Worm (Caenorhabditis elegans) whole organism, L4 larva: ENCODE measurements around the gene C13A2.9.
A peak's percentile ranks its signal among the peaks of the same experiment; 100 is the strongest.

Source experiments
- F37D6.2 ChIP-seq: sonication (generic microtip); optimal IDR thresholded peaks from 2 replicates; lab custom pipeline; 2016; ENCODE audit warnings: mild to moderate bottlenecking, missing genetic modification characterization, missing compliant biosample characterization
- F44E2.7 ChIP-seq: fragments of 200-800 bp; sonication (Bioruptor generic); IDR thresholded peaks from 2 replicates; pipeline ENCODE4 v2.1.2; 2022; ENCODE audit warnings: missing genetic modification characterization, missing compliant biosample characterization
- Y48G9A.11 ChIP-seq: fragments of 200-800 bp; sonication (Bioruptor generic); IDR thresholded peaks from 2 replicates; pipeline ENCODE4 v1.3.6; 2022; ENCODE audit warnings: missing genetic modification reagents, missing genetic modification characterization, missing compliant biosample characterization
- Y75B8A.6 ChIP-seq: fragments of 200-800 bp; sonication (Bioruptor generic); IDR thresholded peaks from 2 replicates; pipeline ENCODE4 v1.3.6; 2022; ENCODE audit warnings: missing genetic modification reagents, missing genetic modification characterization, missing compliant biosample characterization
- ZK337.2 ChIP-seq: fragments of 200-800 bp; sonication (Bioruptor generic); IDR thresholded peaks from 2 replicates; pipeline ENCODE4 v1.3.6; 2022; ENCODE audit warnings: missing genetic modification reagents, missing genetic modification characterization, missing compliant biosample characterization
- aha-1 ChIP-seq: fragments of 150-350 bp; peaks from one replicate; lab custom pipeline; 2014; ENCODE audit warnings: missing biosample characterization, missing genetic modification characterization
- ceh-20 ChIP-seq: fragments of 200-800 bp; sonication (Bioruptor generic); IDR thresholded peaks from 2 replicates; pipeline ENCODE4 v1.3.6; 2022; ENCODE audit warnings: missing genetic modification reagents, missing genetic modification characterization, missing compliant biosample characterization
- ceh-28 ChIP-seq: fragments of 150-350 bp; optimal IDR thresholded peaks from 2 replicates; lab custom pipeline; 2014; ENCODE audit warnings: missing biosample characterization, missing genetic modification reagents, missing genetic modification characterization
- ceh-32 ChIP-seq: sonication (generic microtip); optimal IDR thresholded peaks from 2 replicates; lab custom pipeline; 2016; ENCODE audit warnings: mild to moderate bottlenecking, missing genetic modification characterization, missing compliant biosample characterization; ENCODE audit not compliant: poor library complexity
- ceh-62 ChIP-seq: sonication (generic microtip); optimal IDR thresholded peaks from 2 replicates; lab custom pipeline; 2017; ENCODE audit warnings: missing biosample characterization, missing genetic modification characterization
- ctbp-1 ChIP-seq: fragments of 200-800 bp; sonication (Bioruptor generic); IDR thresholded peaks from 2 replicates; pipeline ENCODE4 v1.3.6; 2022; ENCODE audit warnings: missing genetic modification reagents, missing genetic modification characterization, missing compliant biosample characterization
- daf-12 ChIP-seq: fragments of 150-350 bp; optimal IDR thresholded peaks from 2 replicates; lab custom pipeline; 2014; ENCODE audit warnings: missing biosample characterization, missing genetic modification reagents, missing genetic modification characterization
- daf-19 ChIP-seq: fragments of 200-800 bp; sonication (Bioruptor generic); conservative IDR thresholded peaks from 2 replicates; pipeline ENCODE4 v1.3.6; 2022; ENCODE audit warnings: missing genetic modification characterization, missing compliant biosample characterization
- dpl-1 ChIP-seq: fragments of 150-350 bp; optimal IDR thresholded peaks from 2 replicates; lab custom pipeline; 2014; ENCODE audit warnings: missing biosample characterization, missing genetic modification reagents, missing genetic modification characterization
- duxl-1 ChIP-seq: sonication (generic microtip); optimal IDR thresholded peaks from 2 replicates; lab custom pipeline; 2016; ENCODE audit warnings: mild to moderate bottlenecking, missing genetic modification characterization, moderate library complexity, missing compliant biosample characterization; ENCODE audit not compliant: poor library complexity
- dve-1 ChIP-seq: sonication (generic microtip); optimal IDR thresholded peaks from 2 replicates; lab custom pipeline; 2017; ENCODE audit warnings: antibody characterized with exemption, mild to moderate bottlenecking, missing genetic modification characterization, missing compliant biosample characterization; ENCODE audit not compliant: insufficient read depth
- egl-43 ChIP-seq: fragments of 200-800 bp; sonication (Bioruptor generic); IDR thresholded peaks from 2 replicates; pipeline ENCODE4 v1.3.6; 2022; ENCODE audit warnings: missing genetic modification reagents, missing genetic modification characterization, missing compliant biosample characterization
- fkh-10 ChIP-seq: fragments of 150-350 bp; optimal IDR thresholded peaks from 2 replicates; lab custom pipeline; 2014; ENCODE audit warnings: missing biosample characterization, missing genetic modification reagents, missing genetic modification characterization
- fos-1 ChIP-seq: fragments of 150-350 bp; optimal IDR thresholded peaks from 2 replicates; lab custom pipeline; 2014; ENCODE audit warnings: missing biosample characterization, missing genetic modification characterization
- hlh-30 ChIP-seq: sonication (generic microtip); optimal IDR thresholded peaks from 2 replicates; lab custom pipeline; 2017; ENCODE audit warnings: antibody characterized with exemption, mild to moderate bottlenecking, missing genetic modification characterization, missing compliant biosample characterization; ENCODE audit not compliant: insufficient read depth
- hmg-1.1 ChIP-seq: fragments of 200-800 bp; sonication (Bioruptor generic); IDR thresholded peaks from 2 replicates; pipeline ENCODE4 v1.3.6; 2022; ENCODE audit warnings: missing genetic modification reagents, missing genetic modification characterization, missing compliant biosample characterization
- jun-1 ChIP-seq: fragments of 150-350 bp; optimal IDR thresholded peaks from 2 replicates; lab custom pipeline; 2014; ENCODE audit warnings: missing biosample characterization, missing genetic modification reagents, missing genetic modification characterization
- lin-1 ChIP-seq: fragments of 200-800 bp; sonication (Bioruptor generic); IDR thresholded peaks from 2 replicates; pipeline ENCODE4 v1.3.6; 2022; ENCODE audit warnings: missing genetic modification reagents, missing genetic modification characterization, missing compliant biosample characterization
- lin-15B ChIP-seq: fragments of 150-350 bp; sonication (generic microtip); optimal IDR thresholded peaks from 3 replicates; lab custom pipeline; 2014; ENCODE audit warnings: missing biosample characterization, missing genetic modification characterization
- lin-39 ChIP-seq: fragments of 150-350 bp; optimal IDR thresholded peaks from 2 replicates; lab custom pipeline; 2014; ENCODE audit warnings: missing biosample characterization, missing genetic modification reagents, missing genetic modification characterization
- madf-5 ChIP-seq, 2 experiments: fragments of 200-800 bp; sonication (Bioruptor generic); IDR thresholded peaks; 2 replicates each; pipeline ENCODE4 v1.3.6; 2022; ENCODE audit warnings: missing compliant biosample characterization in 2 of 2, missing genetic modification characterization in 2 of 2
- mdl-1 ChIP-seq, 2 experiments: fragments of 150-350 bp in 1 of 2; sonication (generic microtip) in 1 of 2; optimal IDR thresholded peaks; 2 replicates each; lab custom pipeline; 2014 to 2017; ENCODE audit warnings: missing biosample characterization in 2 of 2, missing genetic modification characterization in 2 of 2
- mep-1 ChIP-seq: fragments of 150-350 bp; sonication (generic microtip); optimal IDR thresholded peaks from 3 replicates; lab custom pipeline; 2014; ENCODE audit warnings: missing biosample characterization, missing genetic modification characterization
- mxl-2 ChIP-seq: fragments of 200-800 bp; sonication (Bioruptor generic); conservative IDR thresholded peaks from 2 replicates; pipeline ENCODE4 v1.3.6; 2022; ENCODE audit warnings: missing genetic modification reagents, missing genetic modification characterization, missing compliant biosample characterization
- nhr-25 ChIP-seq: sonication (generic microtip); optimal IDR thresholded peaks from 2 replicates; lab custom pipeline; 2017; ENCODE audit warnings: missing genetic modification characterization, mild to moderate bottlenecking, missing compliant biosample characterization, antibody characterized with exemption, moderate library complexity, borderline replicate concordance; ENCODE audit not compliant: insufficient read depth
- nhr-28 ChIP-seq: fragments of 150-350 bp; optimal IDR thresholded peaks from 2 replicates; lab custom pipeline; 2014; ENCODE audit warnings: missing biosample characterization, missing genetic modification characterization
- nhr-42 ChIP-seq: fragments of 200-800 bp; sonication (Bioruptor generic); IDR thresholded peaks from 2 replicates; pipeline ENCODE4 v1.3.6; 2022; ENCODE audit warnings: missing genetic modification characterization, missing compliant biosample characterization
- nhr-48 ChIP-seq: sonication (generic microtip); optimal IDR thresholded peaks from 2 replicates; lab custom pipeline; 2016; ENCODE audit warnings: mild to moderate bottlenecking, missing genetic modification characterization, missing compliant biosample characterization
- nhr-6 ChIP-seq: fragments of 150-350 bp; optimal IDR thresholded peaks from 2 replicates; lab custom pipeline; 2014; ENCODE audit warnings: missing biosample characterization, missing genetic modification characterization
- nhr-76 ChIP-seq: fragments of 150-350 bp; optimal IDR thresholded peaks from 2 replicates; lab custom pipeline; 2014; ENCODE audit warnings: missing biosample characterization, missing genetic modification characterization
- pha-4 ChIP-seq, 2 experiments: fragments of 150-350 bp in 1 of 2; fragments of 200-800 bp in 1 of 2; sonication (Bioruptor generic) in 1 of 2; IDR thresholded peaks in 1 of 2; optimal IDR thresholded peaks in 1 of 2; 2 replicates each; pipeline versions ENCODE4 v1.3.6 to Lab custom; 2014 to 2022; ENCODE audit warnings: missing genetic modification characterization in 2 of 2, missing genetic modification reagents in 2 of 2, missing biosample characterization in 1 of 2, missing compliant biosample characterization in 1 of 2
- php-3 ChIP-seq: fragments of 200-800 bp; sonication (Bioruptor generic); IDR thresholded peaks from 2 replicates; pipeline ENCODE4 v1.3.6; 2022; ENCODE audit warnings: missing genetic modification reagents, missing genetic modification characterization, missing compliant biosample characterization
- rbr-2 ChIP-seq: sonication (generic microtip); optimal IDR thresholded peaks from 2 replicates; lab custom pipeline; 2016; ENCODE audit warnings: missing genotype, missing genetic modification characterization, missing compliant biosample characterization
- tra-1 ChIP-seq: fragments of 200-800 bp; sonication (Bioruptor generic); IDR thresholded peaks from 2 replicates; pipeline ENCODE4 v1.3.6; 2022; ENCODE audit warnings: missing genetic modification reagents, missing genetic modification characterization, missing compliant biosample characterization
- unc-130 ChIP-seq: sonication (generic microtip); optimal IDR thresholded peaks from 2 replicates; lab custom pipeline; 2016; ENCODE audit warnings: missing genetic modification reagents, missing genetic modification characterization, missing compliant biosample characterization
- vab-7 ChIP-seq: fragments of 200-800 bp; sonication (Bioruptor generic); IDR thresholded peaks from 2 replicates; pipeline ENCODE4 v1.3.6; 2022; ENCODE audit warnings: missing genetic modification reagents, missing genetic modification characterization, missing compliant biosample characterization
- zag-1 ChIP-seq: fragments of 150-350 bp; optimal IDR thresholded peaks from 2 replicates; lab custom pipeline; 2014; ENCODE audit warnings: missing biosample characterization, missing genetic modification characterization
- ztf-11 ChIP-seq: fragments of 150-350 bp; optimal IDR thresholded peaks from 2 replicates; lab custom pipeline; 2014; ENCODE audit warnings: missing biosample characterization, missing genetic modification characterization

Gene C13A2.9

DNA sequence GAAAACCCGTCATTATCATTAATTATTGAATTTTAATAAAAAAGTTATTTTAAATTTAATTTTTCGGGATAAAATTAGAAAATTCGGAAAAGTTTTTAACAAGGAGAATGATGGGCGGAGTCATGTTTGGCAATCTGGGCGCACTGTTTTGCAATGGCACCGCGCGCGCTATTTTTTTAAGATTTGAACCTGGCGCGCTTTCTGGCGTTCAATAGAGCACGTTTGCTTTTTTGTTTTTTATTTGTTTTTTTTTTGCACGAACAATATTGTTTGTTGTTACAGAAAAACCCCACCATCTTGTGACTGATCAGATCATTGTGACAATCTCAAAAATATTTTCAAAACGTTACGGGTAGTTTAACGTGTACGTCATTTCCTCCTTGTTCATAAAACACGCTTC lies 26.8 kb downstream of the C13A2.9 start, which contains the start of gene hyls-1 (continued):
- TF ChIP-seq daf-19 (no peak), ceh-32 (tag; lab: Kevin White, UChicago) (no peak)

DNA sequence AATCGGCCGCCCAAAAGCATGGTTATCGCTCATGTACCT lies 27.0 kb downstream of the C13A2.9 start, which contains the start of gene hpo-9:
Gene hpo-9 (minus strand): TSS at position 37 of the 39 bp plus-strand sequence.
- no peak for TF ChIP-seq F44E2.7 (GFP tag; lab: Robert Waterston, UW)
- TF ChIP-seq Y75B8A.6 (GFP tag; lab: Robert Waterston, UW) = no peak
- TF ChIP-seq lin-1 (GFP tag; lab: Robert Waterston, UW) = no peak
- TF ChIP-seq F37D6.2 = no peak
- TF ChIP-seq mdl-1 (tag; optimal IDR thresholded peaks at IDR 0.05; lab: Kevin White, UChicago) = no peak
- no peak for TF ChIP-seq ceh-32 (tag; lab: Kevin White, UChicago)
- no peak for TF ChIP-seq aha-1 (tag; lab: Kevin White, UChicago)
- TF ChIP-seq tra-1 = no peak
- no peak for TF ChIP-seq nhr-48 (tag; lab: Kevin White, UChicago)
- no peak for TF ChIP-seq nhr-6 (tag; lab: Kevin White, UChicago)
- no peak for TF ChIP-seq nhr-76 (tag; lab: Kevin White, UChicago)
- no peak for TF ChIP-seq Y48G9A.11
- TF ChIP-seq nhr-25 = no peak
- TF ChIP-seq dve-1 = no peak
- no peak for TF ChIP-seq fkh-10
- no peak for TF ChIP-seq madf-5 (GFP tag; IDR thresholded peaks at IDR 0.05; lab: Robert Waterston, UW)
- no peak for TF ChIP-seq ZK337.2
- TF ChIP-seq daf-12 (tag; lab: Kevin White, UChicago) = no peak
- TF ChIP-seq vab-7 (GFP tag; lab: Robert Waterston, UW) = no peak
- no peak for TF ChIP-seq ctbp-1

DNA sequence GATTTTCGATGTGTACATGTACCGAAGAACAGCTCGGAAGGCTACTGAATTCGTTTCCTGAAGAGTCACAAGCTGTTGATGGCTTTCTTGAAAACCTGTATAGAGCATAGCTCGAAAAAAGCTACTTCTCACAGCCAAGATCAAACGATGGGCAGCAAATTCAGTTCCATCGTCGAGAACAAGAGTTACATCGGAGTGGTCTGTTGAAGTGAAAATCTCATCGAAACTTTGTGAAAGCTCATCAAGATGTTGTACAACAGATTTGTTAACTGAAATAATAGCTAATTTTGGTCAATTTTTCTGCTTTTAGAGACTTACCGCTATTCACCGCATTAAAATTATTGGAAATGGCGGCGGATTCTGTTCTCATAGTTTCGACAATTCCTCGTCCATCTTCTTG lies 27.2 kb downstream of the C13A2.9 start:
- TF ChIP-seq lin-15B (no peak), zag-1 (tag; lab: Kevin White, UChicago) (no peak), tra-1 (no peak), lin-39 (tag; lab: Kevin White, UChicago) (no peak), aha-1 (tag; lab: Kevin White, UChicago) (peak; percentile 54), ctbp-1 (no peak)

- TF ChIP-seq php-3 (GFP tag; lab: Robert Waterston, UW) (no peak), mxl-2 (GFP tag; lab: Robert Waterston, UW) (no peak), ceh-32 (tag; lab: Kevin White, UChicago) (no peak), fkh-10 (no peak), nhr-6 (tag; lab: Kevin White, UChicago) (no peak), nhr-42 (GFP tag; lab: Robert Waterston, UW) (no peak), daf-12 (tag; lab: Kevin White, UChicago) (no peak), madf-5 (GFP tag; IDR thresholded peaks at IDR 0.05; lab: Robert Waterston, UW) (no peak), ceh-28 (no peak), ztf-11 (tag; lab: Kevin White, UChicago) (no peak), nhr-28 (tag; lab: Kevin White, UChicago) (no peak)
These were observed 29.2 kb downstream of the C13A2.9 start, which contains the start of gene C05C8.5 for ce11 chrV:7234726-7235125. Gene C05C8.5, minus strand, starts transcription at chrV:7234826.

DNA sequence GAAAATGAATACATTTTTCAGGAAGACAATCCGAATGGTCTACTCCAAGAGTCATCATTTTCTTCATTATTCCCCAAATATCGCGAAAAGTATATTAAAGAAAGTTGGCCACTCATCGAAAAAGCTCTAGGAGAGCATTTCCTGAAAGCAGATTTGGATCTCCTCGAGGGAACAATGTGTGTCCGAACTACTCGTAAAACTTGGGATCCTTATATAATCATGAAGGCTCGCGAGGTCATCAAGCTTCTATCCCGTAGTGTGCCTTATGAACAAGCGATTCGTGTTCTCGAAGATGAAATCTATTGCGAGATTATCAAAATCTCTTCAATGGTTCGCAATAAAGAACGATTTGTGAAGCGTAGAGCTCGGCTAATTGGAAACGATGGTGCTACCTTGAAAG lies 32.4 kb downstream of the C13A2.9 start:
- TF ChIP-seq ceh-20 (GFP tag; lab: Robert Waterston, UW) = no peak
- TF ChIP-seq zag-1 (tag; lab: Kevin White, UChicago) = no peak
- peak; percentile 95 for TF ChIP-seq aha-1 (tag; lab: Kevin White, UChicago)
- no peak for TF ChIP-seq madf-5 (GFP tag; IDR thresholded peaks at IDR 0.05; lab: Robert Waterston, UW)
- no peak for TF ChIP-seq fos-1 (tag; lab: Kevin White, UChicago)

DNA sequence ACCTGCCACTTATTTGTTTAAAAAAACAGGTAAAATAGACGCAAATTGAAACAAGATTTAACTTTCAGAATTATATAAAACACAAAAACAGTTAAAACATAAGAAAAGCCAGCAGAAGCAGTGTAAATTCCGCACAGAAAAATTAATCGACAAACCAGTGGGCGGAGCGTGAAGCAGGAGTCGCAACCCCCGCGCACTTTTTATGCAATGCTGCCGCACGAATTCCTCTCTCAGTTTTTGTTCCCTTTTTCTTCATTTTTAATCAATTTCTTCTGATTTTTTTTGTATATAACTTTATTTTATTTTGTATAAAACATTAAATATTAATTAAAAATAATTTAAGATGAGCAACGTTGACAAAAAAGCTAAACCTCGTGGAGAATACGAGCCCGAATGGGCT lies 33.1 kb downstream of the C13A2.9 start, which contains the start of the genes gei-6 and krr-1:
Gene gei-6 (minus strand): TSS at position 2 of the 400 bp plus-strand sequence.
Gene krr-1 (plus strand): TSS at position 344 of the 400 bp plus-strand sequence.
- TF ChIP-seq duxl-1 (tag; lab: Kevin White, UChicago) = peak; percentile 28
- TF ChIP-seq unc-130 (GFP tag; lab: Kevin White, UChicago) = peak; percentile 6
- peak; percentile 25 for TF ChIP-seq rbr-2
- 0 out of 2 replicates have a peak, but pooled peaks have one; percentile 33 for TF ChIP-seq egl-43
- TF ChIP-seq pha-4 (GFP tag; IDR thresholded peaks at IDR 0.05; lab: Robert Waterston, UW) = peak; percentile 58; the same call in 1 of the 2 replicates
- TF ChIP-seq pha-4 (tag; optimal IDR thresholded peaks at IDR 0.05; lab: Kevin White, UChicago) = no peak
- peak; percentile 65 for TF ChIP-seq dpl-1
- 0 out of 2 replicates have a peak, but pooled peaks have one; percentile 20 for TF ChIP-seq hmg-1.1 (GFP tag; lab: Robert Waterston, UW)
- TF ChIP-seq ceh-62 (tag; lab: Kevin White, UChicago) = no peak
- peak; percentile 11 for TF ChIP-seq hlh-30 (tag; lab: Kevin White, UChicago)
- TF ChIP-seq jun-1 (tag; lab: Kevin White, UChicago) = no peak
- TF ChIP-seq fos-1 (tag; lab: Kevin White, UChicago) = no peak
- TF ChIP-seq lin-15B = peak; percentile 35
- peak; percentile 30 for TF ChIP-seq aha-1 (tag; lab: Kevin White, UChicago)
- no peak for TF ChIP-seq tra-1
- peak; percentile 62 for TF ChIP-seq mep-1 (tag; lab: Kevin White, UChicago)
